Worm (Caenorhabditis elegans): ENCODE results near the gene hsp-3.

- no peak for TF ChIP-seq nhr-23 (tag; optimal IDR thresholded peaks at IDR 0.05)
- TF ChIP-seq lin-13 (GFP tag; optimal IDR thresholded peaks at IDR 0.05), result no peak
These were observed 23.6 kb upstream of the hsp-3 start, which contains the start of gene C15H9.3 for ce11 chrX:6115502-6115901.
